Worm (Caenorhabditis elegans): ENCODE data around the gene fkh-7.

The fkh-7 gene

DNA sequence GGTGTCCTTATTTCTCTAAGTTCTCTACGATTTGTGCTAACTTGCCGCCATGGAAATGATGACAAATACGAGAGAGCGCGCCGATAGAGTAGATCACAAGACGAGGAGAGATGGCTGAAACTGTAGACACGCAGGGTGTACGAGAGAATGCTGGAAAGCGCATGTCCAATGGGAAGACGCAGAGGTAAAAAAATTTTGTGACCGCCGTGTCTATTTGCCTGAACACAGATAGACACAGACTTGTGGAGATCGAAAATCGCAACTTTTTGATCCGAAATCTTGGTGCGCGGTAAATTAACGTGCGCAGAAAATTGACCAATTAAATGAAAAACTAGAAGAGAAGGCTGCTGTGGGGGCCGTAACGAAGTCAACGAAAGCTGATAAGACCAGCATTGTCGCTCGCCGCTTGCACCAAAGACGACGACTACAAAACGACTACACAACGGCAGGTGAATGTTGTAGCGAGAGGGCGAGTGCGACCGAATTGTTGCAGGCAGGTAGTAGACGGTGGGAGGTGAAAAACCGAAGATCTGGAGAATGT lies 72.7 kb downstream of the fkh-7 start:
- no peak for TF ChIP-seq unc-62 (GFP tag; optimal IDR thresholded peaks at IDR 0.05)

- TF ChIP-seq unc-62 (GFP tag; optimal IDR thresholded peaks at IDR 0.05): no peak
These were observed 73.7 kb downstream of the fkh-7 start for ce11 chrIV:5658225-5658624.

ce11 chrIV:5658897-5659296 lies 74.4 kb downstream of the fkh-7 start:
- TF ChIP-seq unc-62 (GFP tag; optimal IDR thresholded peaks at IDR 0.05): no peak

DNA sequence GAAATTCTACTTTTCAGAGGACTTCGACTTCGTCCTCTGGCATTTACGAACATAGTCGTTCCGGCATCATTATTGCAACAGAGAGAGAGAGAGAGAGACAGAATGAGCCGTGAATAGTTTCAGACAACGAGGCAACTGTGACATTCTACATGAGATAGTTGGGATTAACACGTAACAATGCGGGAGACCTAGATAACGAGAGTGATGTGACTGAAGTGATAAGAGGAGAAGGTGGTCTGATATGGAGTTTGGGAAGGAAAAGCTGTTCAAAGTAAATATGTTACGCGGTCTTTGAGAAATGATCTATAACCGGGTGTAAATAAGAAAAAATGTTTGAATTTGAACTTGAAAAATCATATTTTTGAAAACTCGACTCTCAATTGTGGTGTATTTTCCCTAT lies 75.0 kb downstream of the fkh-7 start:
- no peak for TF ChIP-seq unc-62 (GFP tag; optimal IDR thresholded peaks at IDR 0.05)

Measured in whole organism, dauer.